Worm (Caenorhabditis elegans): Measurements from ENCODE around the gene ifta-1.

DNA sequence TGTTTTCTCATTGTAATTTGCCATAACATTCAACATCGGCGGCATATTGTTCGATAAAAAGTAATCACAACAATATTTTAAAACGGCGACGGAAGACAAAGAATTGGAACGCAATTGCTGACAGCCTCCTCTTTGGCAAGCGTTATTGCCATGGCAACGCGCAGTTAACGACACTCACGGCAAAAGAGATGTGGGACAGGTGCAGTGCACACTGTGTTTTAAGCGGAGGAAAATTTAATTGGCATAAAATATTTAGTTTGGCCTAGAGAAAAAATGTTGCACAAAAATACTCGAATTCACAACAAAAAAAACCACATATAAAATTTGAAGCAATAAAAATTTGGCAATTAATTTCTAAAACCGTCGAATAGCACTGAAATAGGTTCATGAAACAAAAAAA is at the start of gene ifta-1:
- TF ChIP-seq lir-1 (GFP tag; conservative IDR thresholded peaks at IDR 0.05) (no peak), efl-1 (GFP tag; optimal IDR thresholded peaks at IDR 0.05) (no peak), xnd-1 (tag; optimal IDR thresholded peaks at IDR 0.05) (no peak), Y95B8A.8 (GFP tag; IDR thresholded peaks at IDR 0.05) (no peak), pha-4 (tag; optimal IDR thresholded peaks at IDR 0.05) (no peak), snpc-4 (GFP tag; optimal IDR thresholded peaks at IDR 0.05) (no peak), snpc-4 (tag; optimal IDR thresholded peaks at IDR 0.05) (no peak), somi-1 (GFP tag; optimal IDR thresholded peaks at IDR 0.05) (no peak), egl-44 (GFP tag; IDR thresholded peaks at IDR 0.05) (no peak), madf-6 (GFP tag; IDR thresholded peaks at IDR 0.05) (no peak), repo-1 (tag; optimal IDR thresholded peaks at IDR 0.05) (no peak), nfyb-1 (GFP tag; IDR thresholded peaks at IDR 0.05) (no peak), zim-3 (tag; optimal IDR thresholded peaks at IDR 0.05) (no peak)

All from whole organism, young adult.